Worm (Caenorhabditis elegans) whole organism, L4 larva: Measurements from ENCODE around the gene T23F2.5.
A peak's percentile ranks its signal among the peaks of the same experiment; 100 is the strongest.

ENCODE experiments used
- D1046.2 ChIP-seq: fragments of 200-800 bp; sonication (Bioruptor generic); IDR thresholded peaks from 2 replicates; pipeline ENCODE4 v1.3.6; 2022; ENCODE audit warnings: missing genetic modification characterization, missing compliant biosample characterization
- Y48G9A.11 ChIP-seq: fragments of 200-800 bp; sonication (Bioruptor generic); IDR thresholded peaks from 2 replicates; pipeline ENCODE4 v1.3.6; 2022; ENCODE audit warnings: missing genetic modification reagents, missing genetic modification characterization, missing compliant biosample characterization
- Y5F2A.4 ChIP-seq: fragments of 200-800 bp; sonication (Bioruptor generic); optimal IDR thresholded peaks from 2 replicates; lab custom pipeline; 2018; ENCODE audit warnings: mild to moderate bottlenecking, missing genetic modification characterization, missing compliant biosample characterization
- aha-1 ChIP-seq: fragments of 150-350 bp; peaks from one replicate; lab custom pipeline; 2014; ENCODE audit warnings: missing biosample characterization, missing genetic modification characterization
- aly-2 ChIP-seq: sonication (generic microtip); optimal IDR thresholded peaks from 2 replicates; lab custom pipeline; 2018; ENCODE audit warnings: missing biosample characterization, missing genetic modification characterization
- attf-4 ChIP-seq: sonication (generic microtip); optimal IDR thresholded peaks from 3 replicates; lab custom pipeline; 2017; ENCODE audit warnings: missing biosample characterization, missing genetic modification characterization
- ceh-20 ChIP-seq: fragments of 200-800 bp; sonication (Bioruptor generic); IDR thresholded peaks from 2 replicates; pipeline ENCODE4 v1.3.6; 2022; ENCODE audit warnings: missing genetic modification reagents, missing genetic modification characterization, missing compliant biosample characterization
- ceh-44 ChIP-seq: fragments of 200-800 bp; sonication (Bioruptor generic); IDR thresholded peaks from 2 replicates; pipeline ENCODE4 v1.3.6; 2022; ENCODE audit warnings: missing genetic modification reagents, missing genetic modification characterization, missing compliant biosample characterization
- ces-1 ChIP-seq: fragments of 150-350 bp; sonication (generic microtip); optimal IDR thresholded peaks from 4 replicates; lab custom pipeline; 2014; ENCODE audit warnings: missing biosample characterization, missing genetic modification reagents, missing genetic modification characterization
- cey-2 ChIP-seq: sonication (generic microtip); optimal IDR thresholded peaks from 3 replicates; lab custom pipeline; 2017; ENCODE audit warnings: missing genetic modification characterization, mild to moderate bottlenecking, missing compliant biosample characterization, antibody characterized with exemption, borderline replicate concordance; ENCODE audit not compliant: insufficient read depth
- daf-12 ChIP-seq: fragments of 150-350 bp; optimal IDR thresholded peaks from 2 replicates; lab custom pipeline; 2014; ENCODE audit warnings: missing biosample characterization, missing genetic modification reagents, missing genetic modification characterization
- daf-16 ChIP-seq, 3 experiments: sonication (generic microtip); optimal IDR thresholded peaks; 2 replicates each; lab custom pipeline; 2016 to 2017; ENCODE audit warnings: missing genetic modification characterization in 3 of 3, missing genetic modification reagents in 3 of 3, mild to moderate bottlenecking in 2 of 3, missing compliant biosample characterization in 2 of 3, missing biosample characterization in 1 of 3, moderate library complexity in 1 of 3
- daf-19 ChIP-seq: fragments of 200-800 bp; sonication (Bioruptor generic); conservative IDR thresholded peaks from 2 replicates; pipeline ENCODE4 v1.3.6; 2022; ENCODE audit warnings: missing genetic modification characterization, missing compliant biosample characterization
- dmd-6 ChIP-seq: fragments of 200-800 bp; sonication (Bioruptor generic); IDR thresholded peaks from 2 replicates; pipeline ENCODE4 v1.3.6; 2022; ENCODE audit warnings: missing genetic modification reagents, missing genetic modification characterization, missing compliant biosample characterization
- dpl-1 ChIP-seq: fragments of 150-350 bp; optimal IDR thresholded peaks from 2 replicates; lab custom pipeline; 2014; ENCODE audit warnings: missing biosample characterization, missing genetic modification reagents, missing genetic modification characterization
- duxl-1 ChIP-seq: sonication (generic microtip); optimal IDR thresholded peaks from 2 replicates; lab custom pipeline; 2016; ENCODE audit warnings: mild to moderate bottlenecking, missing genetic modification characterization, moderate library complexity, missing compliant biosample characterization; ENCODE audit not compliant: poor library complexity
- egl-27 ChIP-seq: sonication (generic microtip); optimal IDR thresholded peaks from 3 replicates; lab custom pipeline; 2017; ENCODE audit warnings: missing biosample characterization, missing genetic modification reagents, missing genetic modification characterization
- hlh-11 ChIP-seq: fragments of 200-800 bp; sonication (Bioruptor generic); optimal IDR thresholded peaks from 2 replicates; lab custom pipeline; 2018; ENCODE audit warnings: mild to moderate bottlenecking, missing genetic modification characterization, missing compliant biosample characterization
- hlh-30 ChIP-seq: sonication (generic microtip); optimal IDR thresholded peaks from 2 replicates; lab custom pipeline; 2017; ENCODE audit warnings: antibody characterized with exemption, mild to moderate bottlenecking, missing genetic modification characterization, missing compliant biosample characterization; ENCODE audit not compliant: insufficient read depth
- hmg-1.1 ChIP-seq: fragments of 200-800 bp; sonication (Bioruptor generic); IDR thresholded peaks from 2 replicates; pipeline ENCODE4 v1.3.6; 2022; ENCODE audit warnings: missing genetic modification reagents, missing genetic modification characterization, missing compliant biosample characterization
- jun-1 ChIP-seq: fragments of 150-350 bp; optimal IDR thresholded peaks from 2 replicates; lab custom pipeline; 2014; ENCODE audit warnings: missing biosample characterization, missing genetic modification reagents, missing genetic modification characterization
- lin-13 ChIP-seq: fragments of 150-350 bp; optimal IDR thresholded peaks from 2 replicates; lab custom pipeline; 2014; ENCODE audit warnings: missing biosample characterization, missing genetic modification reagents, missing genetic modification characterization
- lin-15B ChIP-seq: fragments of 150-350 bp; sonication (generic microtip); optimal IDR thresholded peaks from 3 replicates; lab custom pipeline; 2014; ENCODE audit warnings: missing biosample characterization, missing genetic modification characterization
- lin-39 ChIP-seq: fragments of 150-350 bp; optimal IDR thresholded peaks from 2 replicates; lab custom pipeline; 2014; ENCODE audit warnings: missing biosample characterization, missing genetic modification reagents, missing genetic modification characterization
- lir-3 ChIP-seq: sonication (generic microtip); optimal IDR thresholded peaks from 2 replicates; lab custom pipeline; 2016; ENCODE audit warnings: mild to moderate bottlenecking, missing genetic modification characterization, missing compliant biosample characterization
- mdl-1 ChIP-seq, 2 experiments: fragments of 150-350 bp in 1 of 2; sonication (generic microtip) in 1 of 2; optimal IDR thresholded peaks; 2 replicates each; lab custom pipeline; 2014 to 2017; ENCODE audit warnings: missing biosample characterization in 2 of 2, missing genetic modification characterization in 2 of 2
- mdt-29 ChIP-seq: fragments of 200-800 bp; sonication (Bioruptor generic); IDR thresholded peaks from 2 replicates; pipeline ENCODE4 v1.3.6; 2022; ENCODE audit warnings: missing genetic modification reagents, missing genetic modification characterization, missing compliant biosample characterization
- mep-1 ChIP-seq: fragments of 150-350 bp; sonication (generic microtip); optimal IDR thresholded peaks from 3 replicates; lab custom pipeline; 2014; ENCODE audit warnings: missing biosample characterization, missing genetic modification characterization
- mes-2 ChIP-seq: sonication (generic microtip); optimal IDR thresholded peaks from 2 replicates; lab custom pipeline; 2016; ENCODE audit warnings: missing genotype, mild to moderate bottlenecking, missing genetic modification characterization, missing compliant biosample characterization; ENCODE audit not compliant: poor library complexity, severe bottlenecking
- mxl-3 ChIP-seq: fragments of 200-800 bp; sonication (Bioruptor generic); optimal IDR thresholded peaks from 2 replicates; lab custom pipeline; 2018; ENCODE audit warnings: mild to moderate bottlenecking, missing genetic modification characterization, missing compliant biosample characterization
- nhr-102 ChIP-seq: sonication (generic microtip); optimal IDR thresholded peaks from 2 replicates; lab custom pipeline; 2016; ENCODE audit warnings: mild to moderate bottlenecking, missing genetic modification characterization, moderate library complexity, missing compliant biosample characterization
- nhr-11 ChIP-seq: fragments of 150-350 bp; optimal IDR thresholded peaks from 2 replicates; lab custom pipeline; 2014; ENCODE audit warnings: missing biosample characterization, missing genetic modification characterization
- nhr-25 ChIP-seq: sonication (generic microtip); optimal IDR thresholded peaks from 2 replicates; lab custom pipeline; 2017; ENCODE audit warnings: missing genetic modification characterization, mild to moderate bottlenecking, missing compliant biosample characterization, antibody characterized with exemption, moderate library complexity, borderline replicate concordance; ENCODE audit not compliant: insufficient read depth
- nhr-28 ChIP-seq: fragments of 150-350 bp; optimal IDR thresholded peaks from 2 replicates; lab custom pipeline; 2014; ENCODE audit warnings: missing biosample characterization, missing genetic modification characterization
- nhr-41 ChIP-seq: fragments of 200-800 bp; sonication (Bioruptor generic); IDR thresholded peaks from 2 replicates; pipeline ENCODE4 v1.3.6; 2022; ENCODE audit warnings: missing genetic modification reagents, missing genetic modification characterization, missing compliant biosample characterization
- nhr-48 ChIP-seq: sonication (generic microtip); optimal IDR thresholded peaks from 2 replicates; lab custom pipeline; 2016; ENCODE audit warnings: mild to moderate bottlenecking, missing genetic modification characterization, missing compliant biosample characterization
- nhr-6 ChIP-seq: fragments of 150-350 bp; optimal IDR thresholded peaks from 2 replicates; lab custom pipeline; 2014; ENCODE audit warnings: missing biosample characterization, missing genetic modification characterization
- nhr-77 ChIP-seq: fragments of 150-350 bp; optimal IDR thresholded peaks from 2 replicates; lab custom pipeline; 2014; ENCODE audit warnings: missing biosample characterization, missing genetic modification characterization
- pha-4 ChIP-seq, 2 experiments: fragments of 150-350 bp in 1 of 2; fragments of 200-800 bp in 1 of 2; sonication (Bioruptor generic) in 1 of 2; IDR thresholded peaks in 1 of 2; optimal IDR thresholded peaks in 1 of 2; 2 replicates each; pipeline versions ENCODE4 v1.3.6 to Lab custom; 2014 to 2022; ENCODE audit warnings: missing genetic modification characterization in 2 of 2, missing genetic modification reagents in 2 of 2, missing biosample characterization in 1 of 2, missing compliant biosample characterization in 1 of 2
- pqm-1 ChIP-seq: sonication (generic microtip); optimal IDR thresholded peaks from 2 replicates; lab custom pipeline; 2017; ENCODE audit warnings: missing biosample characterization, missing genetic modification characterization
- rbr-2 ChIP-seq: sonication (generic microtip); optimal IDR thresholded peaks from 2 replicates; lab custom pipeline; 2016; ENCODE audit warnings: missing genotype, missing genetic modification characterization, missing compliant biosample characterization
- saeg-2 ChIP-seq: fragments of 200-800 bp; sonication (Bioruptor generic); IDR thresholded peaks from 2 replicates; pipeline ENCODE4 v1.3.6; 2022; ENCODE audit warnings: missing genetic modification reagents, missing genetic modification characterization, missing compliant biosample characterization
- sdz-12 ChIP-seq: fragments of 200-800 bp; sonication (Bioruptor generic); optimal IDR thresholded peaks from 2 replicates; lab custom pipeline; 2018; ENCODE audit warnings: mild to moderate bottlenecking, missing genetic modification characterization, missing compliant biosample characterization
- set-16 ChIP-seq: fragments of 200-800 bp; sonication (Bioruptor generic); IDR thresholded peaks from 2 replicates; pipeline ENCODE4 v1.3.6; 2022; ENCODE audit warnings: missing genetic modification reagents, missing genetic modification characterization, missing compliant biosample characterization
- snpc-4 ChIP-seq: fragments of 150-350 bp; optimal IDR thresholded peaks from 2 replicates; lab custom pipeline; 2014; ENCODE audit warnings: missing biosample characterization, missing genetic modification characterization
- spr-3 ChIP-seq: fragments of 200-800 bp; sonication (Bioruptor generic); optimal IDR thresholded peaks from 2 replicates; lab custom pipeline; 2018; ENCODE audit warnings: mild to moderate bottlenecking, missing genetic modification characterization, missing compliant biosample characterization
- tra-1 ChIP-seq: fragments of 200-800 bp; sonication (Bioruptor generic); IDR thresholded peaks from 2 replicates; pipeline ENCODE4 v1.3.6; 2022; ENCODE audit warnings: missing genetic modification reagents, missing genetic modification characterization, missing compliant biosample characterization
- zfp-2 ChIP-seq: sonication (generic microtip); optimal IDR thresholded peaks from 2 replicates; lab custom pipeline; 2016; ENCODE audit warnings: mild to moderate bottlenecking, missing genetic modification characterization, missing compliant biosample characterization
- zfp-3 ChIP-seq: fragments of 200-800 bp; sonication (Bioruptor generic); conservative IDR thresholded peaks from 2 replicates; pipeline ENCODE4 v1.3.6; 2022; ENCODE audit warnings: missing genetic modification reagents, missing genetic modification characterization, missing compliant biosample characterization
- ztf-11 ChIP-seq: fragments of 150-350 bp; optimal IDR thresholded peaks from 2 replicates; lab custom pipeline; 2014; ENCODE audit warnings: missing biosample characterization, missing genetic modification characterization

Gene T23F2.5

DNA sequence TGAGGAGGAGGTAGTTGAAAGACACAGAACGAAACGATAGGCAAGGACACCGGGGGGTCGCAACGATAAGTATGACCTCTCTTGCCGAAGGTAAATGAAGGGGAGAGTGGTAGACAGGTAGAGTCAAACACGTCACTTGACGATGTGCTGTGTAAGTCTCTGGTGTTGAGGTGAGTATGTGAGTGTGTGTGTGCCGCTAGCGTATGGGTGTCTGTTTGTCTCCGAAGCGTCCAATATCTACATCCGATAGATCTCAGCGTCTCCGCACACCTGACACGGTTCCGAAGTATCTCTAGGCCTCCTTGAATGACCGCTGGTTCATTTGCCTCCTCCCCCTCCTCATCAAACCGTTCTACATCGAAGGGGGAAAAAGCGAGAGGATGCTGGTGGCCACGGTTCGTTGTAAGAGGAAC is 41.8 kb downstream of the T23F2.5 start (continued):
- TF ChIP-seq jun-1: peak; percentile 22
- peak; percentile 72; the same call in 1 of the 2 replicates for TF ChIP-seq tra-1 (GFP tag; lab: Robert Waterston, UW)
- TF ChIP-seq nhr-48 (tag; lab: Kevin White, UChicago): peak; percentile 16
- TF ChIP-seq ces-1 (GFP tag; lab: Kevin White, UChicago): no peak
- TF ChIP-seq spr-3 (GFP tag; lab: Kevin White, UChicago): no peak
- TF ChIP-seq ceh-20: no peak
- no peak for TF ChIP-seq lin-15B (tag; lab: Kevin White, UChicago)
- TF ChIP-seq zfp-3: no peak
- peak; percentile 86 for TF ChIP-seq mxl-3 (GFP tag; lab: Kevin White, UChicago)
- TF ChIP-seq daf-12: no peak
- no peak for TF ChIP-seq lin-39 (tag; lab: Kevin White, UChicago)
- TF ChIP-seq Y5F2A.4 (GFP tag; lab: Kevin White, UChicago): no peak
- TF ChIP-seq nhr-11 (tag; lab: Kevin White, UChicago): peak; percentile 59
- TF ChIP-seq nhr-28: peak; percentile 91
- no peak for TF ChIP-seq aly-2 (tag; lab: Kevin White, UChicago)
- TF ChIP-seq hmg-1.1 (GFP tag; lab: Robert Waterston, UW): peak; percentile 69
- TF ChIP-seq nhr-25 (tag; lab: Kevin White, UChicago): peak; percentile 95
- TF ChIP-seq snpc-4 (tag; lab: Kevin White, UChicago): no peak
- TF ChIP-seq mep-1 (tag; lab: Kevin White, UChicago): peak; percentile 83
- TF ChIP-seq saeg-2 (GFP tag; lab: Robert Waterston, UW): no peak
- TF ChIP-seq dpl-1 (GFP tag; lab: Kevin White, UChicago): no peak
- TF ChIP-seq cey-2 (tag; lab: Kevin White, UChicago): no peak
- TF ChIP-seq set-16 (GFP tag; lab: Robert Waterston, UW): peak; percentile 38; the same call in 1 of the 2 replicates
- TF ChIP-seq Y48G9A.11 (GFP tag; lab: Robert Waterston, UW): no peak
- TF ChIP-seq hlh-11 (tag; lab: Kevin White, UChicago): peak; percentile 90
- TF ChIP-seq lin-13 (GFP tag; lab: Kevin White, UChicago): peak; percentile 0
- TF ChIP-seq ceh-44 (GFP tag; lab: Robert Waterston, UW): no peak
- TF ChIP-seq pqm-1 (tag; lab: Kevin White, UChicago): peak; percentile 71
- no peak for TF ChIP-seq nhr-102 (tag; lab: Kevin White, UChicago)
- peak; percentile 3 for TF ChIP-seq duxl-1 (tag; lab: Kevin White, UChicago)
- TF ChIP-seq nhr-77 (tag; lab: Kevin White, UChicago): peak; percentile 58
- peak; percentile 66 for TF ChIP-seq nhr-6 (tag; lab: Kevin White, UChicago)
- no peak for TF ChIP-seq D1046.2 (GFP tag; lab: Robert Waterston, UW)
- TF ChIP-seq lir-3 (tag; lab: Kevin White, UChicago): no peak
- peak; percentile 58 for TF ChIP-seq rbr-2 (tag; lab: Kevin White, UChicago)
- TF ChIP-seq daf-16 (GFP tag; optimal IDR thresholded peaks at IDR 0.05; lab: Kevin White, UChicago): no peak
- TF ChIP-seq daf-16 (tag; optimal IDR thresholded peaks at IDR 0.05; lab: Kevin White, UChicago): peak; percentile 34
- TF ChIP-seq mdl-1 (tag; optimal IDR thresholded peaks at IDR 0.05; lab: Kevin White, UChicago): peak; percentile 16 to 67
- no peak for TF ChIP-seq ztf-11
- peak; percentile 48 for TF ChIP-seq mes-2 (tag; lab: Kevin White, UChicago)
- TF ChIP-seq egl-27: no peak
- TF ChIP-seq zfp-2 (tag; lab: Kevin White, UChicago): no peak
- TF ChIP-seq mdt-29 (GFP tag; lab: Robert Waterston, UW): no peak
- no peak for TF ChIP-seq sdz-12
- no peak for TF ChIP-seq pha-4 (GFP tag; IDR thresholded peaks at IDR 0.05; lab: Robert Waterston, UW)
- TF ChIP-seq pha-4 (tag; optimal IDR thresholded peaks at IDR 0.05; lab: Kevin White, UChicago): peak; percentile 45
- peak; percentile 91 for TF ChIP-seq aha-1 (tag; lab: Kevin White, UChicago)
- peak; percentile 36 for TF ChIP-seq attf-4
- no peak for TF ChIP-seq daf-19
- TF ChIP-seq hlh-30 (tag; lab: Kevin White, UChicago): peak; percentile 91
- TF ChIP-seq dmd-6 (GFP tag; lab: Robert Waterston, UW): peak; percentile 74
- peak; percentile 95 for TF ChIP-seq nhr-41 (GFP tag; lab: Robert Waterston, UW)
